Fruit fly (Drosophila melanogaster) whole organism, prepupa: Measurements from ENCODE around the gene Glut3.

Experiments used
- Blimp-1 ChIP-seq: fragments of 200-800 bp; sonication (Bioruptor generic); optimal IDR thresholded peaks from 3 replicates; lab custom pipeline; 2017; ENCODE audit warnings: missing biosample characterization, missing genetic modification characterization, mild to moderate bottlenecking, moderate library complexity, missing genetic modification reagents
- CG10631 ChIP-seq: fragments of 200-800 bp; sonication (Bioruptor generic); optimal IDR thresholded peaks from 2 replicates; lab custom pipeline; 2016; ENCODE audit warnings: missing biosample characterization, missing genetic modification characterization
- CG10669 ChIP-seq: fragments of 200-800 bp; sonication (Bioruptor generic); optimal IDR thresholded peaks from 3 replicates; lab custom pipeline; 2018; ENCODE audit warnings: missing biosample characterization, mild to moderate bottlenecking, missing genetic modification characterization, moderate library complexity
- CG11294 ChIP-seq: fragments of 200-800 bp; sonication (Bioruptor generic); IDR thresholded peaks from 2 replicates; pipeline ENCODE4 v1.3.6; 2022; ENCODE audit warnings: missing biosample characterization, missing genetic modification characterization
- CG11902 ChIP-seq: fragments of 200-800 bp; sonication (Bioruptor generic); optimal IDR thresholded peaks from 3 replicates; lab custom pipeline; 2016; ENCODE audit warnings: missing biosample characterization, missing genetic modification characterization
- CG15336 ChIP-seq: fragments of 200-800 bp; sonication (Bioruptor generic); IDR thresholded peaks from 2 replicates; pipeline ENCODE4 v1.3.6; 2022; ENCODE audit warnings: missing biosample characterization, missing genetic modification characterization
- CG1621 ChIP-seq: fragments of 200-800 bp; sonication (Bioruptor generic); optimal IDR thresholded peaks from 3 replicates; lab custom pipeline; 2018; ENCODE audit warnings: missing biosample characterization, mild to moderate bottlenecking, missing genetic modification characterization
- CG16779 ChIP-seq: fragments of 200-800 bp; sonication (Bioruptor generic); optimal IDR thresholded peaks from 3 replicates; lab custom pipeline; 2017; ENCODE audit warnings: missing biosample characterization, mild to moderate bottlenecking, missing genetic modification characterization
- CG31627 ChIP-seq: fragments of 200-800 bp; sonication (Bioruptor generic); optimal IDR thresholded peaks from 3 replicates; lab custom pipeline; 2016; ENCODE audit warnings: missing biosample characterization, missing genetic modification characterization
- CG3919 ChIP-seq: fragments of 200-800 bp; sonication (Bioruptor generic); optimal IDR thresholded peaks from 3 replicates; lab custom pipeline; 2016; ENCODE audit warnings: missing biosample characterization, missing genetic modification characterization
- CG4318 ChIP-seq: fragments of 200-800 bp; sonication (Bioruptor generic); optimal IDR thresholded peaks from 3 replicates; lab custom pipeline; 2017; ENCODE audit warnings: missing biosample characterization, mild to moderate bottlenecking, missing genetic modification characterization
- CG6163 ChIP-seq: fragments of 200-800 bp; sonication (Bioruptor generic); IDR thresholded peaks from 3 replicates; pipeline ENCODE4 v1.3.6; 2022; ENCODE audit warnings: missing biosample characterization, missing genetic modification characterization
- CG6792 ChIP-seq: fragments of 200-800 bp; sonication (Bioruptor generic); optimal IDR thresholded peaks from 3 replicates; lab custom pipeline; 2016; ENCODE audit warnings: missing biosample characterization, missing genetic modification characterization
- CG6808 ChIP-seq: fragments of 200-800 bp; sonication (Bioruptor generic); optimal IDR thresholded peaks from 3 replicates; lab custom pipeline; 2017; ENCODE audit warnings: missing biosample characterization, missing genetic modification characterization, mild to moderate bottlenecking, moderate library complexity, missing genetic modification reagents
- CG7368 ChIP-seq: fragments of 200-800 bp; sonication (Bioruptor generic); optimal IDR thresholded peaks from 3 replicates; lab custom pipeline; 2016; ENCODE audit warnings: missing biosample characterization, missing genetic modification characterization
- CG8319 ChIP-seq: fragments of 200-800 bp; sonication (Bioruptor generic); optimal IDR thresholded peaks from 3 replicates; lab custom pipeline; 2016; ENCODE audit warnings: missing biosample characterization, missing genetic modification characterization
- CG8632 ChIP-seq: fragments of 200-800 bp; sonication (Bioruptor generic); optimal IDR thresholded peaks from 3 replicates; lab custom pipeline; 2016; ENCODE audit warnings: missing biosample characterization, missing genetic modification characterization
- Eip75B ChIP-seq: fragments of 200-800 bp; sonication (Bioruptor generic); optimal IDR thresholded peaks from 3 replicates; lab custom pipeline; 2016; ENCODE audit warnings: missing biosample characterization, missing genetic modification characterization
- Eip78C ChIP-seq: fragments of 200-800 bp; sonication (Bioruptor generic); peaks from one replicate; lab custom pipeline; 2016; ENCODE audit warnings: missing biosample characterization, missing genetic modification characterization
- Ets21C ChIP-seq: fragments of 200-800 bp; sonication (Bioruptor generic); optimal IDR thresholded peaks from 3 replicates; lab custom pipeline; 2016; ENCODE audit warnings: missing biosample characterization, missing genetic modification characterization
- Ets96B ChIP-seq: fragments of 200-800 bp; optimal IDR thresholded peaks from 2 replicates; lab custom pipeline; 2019; ENCODE audit warnings: missing biosample characterization, mild to moderate bottlenecking, missing genetic modification characterization, moderate library complexity
- Gug ChIP-seq: fragments of 200-800 bp; sonication (Bioruptor generic); IDR thresholded peaks from 2 replicates; pipeline ENCODE4 v1.3.6; 2022; ENCODE audit warnings: missing biosample characterization, missing genetic modification characterization
- Hr38 ChIP-seq: sonication (Bioruptor generic); optimal IDR thresholded peaks from 2 replicates; lab custom pipeline; 2016; ENCODE audit warnings: missing biosample characterization, missing genetic modification characterization
- Hr39 ChIP-seq: fragments of 200-800 bp; sonication (Bioruptor generic); optimal IDR thresholded peaks from 2 replicates; lab custom pipeline; 2016; ENCODE audit warnings: missing biosample characterization, missing genetic modification characterization
- Hr4 ChIP-seq: fragments of 200-800 bp; sonication (Bioruptor generic); optimal IDR thresholded peaks from 3 replicates; lab custom pipeline; 2016; ENCODE audit warnings: missing biosample characterization, missing genetic modification characterization
- Lpt ChIP-seq: fragments of 200-800 bp; sonication (Bioruptor generic); optimal IDR thresholded peaks from 3 replicates; lab custom pipeline; 2016; ENCODE audit warnings: missing biosample characterization, missing genetic modification characterization
- Met ChIP-seq: fragments of 200-800 bp; sonication (Bioruptor generic); optimal IDR thresholded peaks from 3 replicates; lab custom pipeline; 2016; ENCODE audit warnings: missing biosample characterization, missing genetic modification characterization
- OdsH ChIP-seq: fragments of 200-800 bp; sonication (Bioruptor generic); optimal IDR thresholded peaks from 3 replicates; lab custom pipeline; 2016; ENCODE audit warnings: missing biosample characterization, missing genetic modification characterization
- Sox102F ChIP-seq: fragments of 200-800 bp; sonication (Bioruptor generic); optimal IDR thresholded peaks from 2 replicates; lab custom pipeline; 2016; ENCODE audit warnings: missing biosample characterization, mild to moderate bottlenecking, missing genetic modification characterization
- achi ChIP-seq: fragments of 200-800 bp; sonication (Bioruptor generic); optimal IDR thresholded peaks from 3 replicates; lab custom pipeline; 2016; ENCODE audit warnings: missing biosample characterization, missing genetic modification characterization
- cyc ChIP-seq: fragments of 200-800 bp; sonication (Bioruptor generic); optimal IDR thresholded peaks from 3 replicates; lab custom pipeline; 2016; ENCODE audit warnings: missing biosample characterization, missing genetic modification characterization
- dsx ChIP-seq: fragments of 200-800 bp; optimal IDR thresholded peaks from 3 replicates; lab custom pipeline; 2019; ENCODE audit warnings: missing biosample characterization, mild to moderate bottlenecking, missing genetic modification characterization, moderate library complexity; ENCODE audit not compliant: poor library complexity, severe bottlenecking
- eg ChIP-seq: fragments of 200-800 bp; sonication (Bioruptor generic); IDR thresholded peaks from 3 replicates; pipeline ENCODE4 v1.3.6; 2022; ENCODE audit warnings: missing biosample characterization, missing genetic modification characterization
- esn ChIP-seq: fragments of 200-800 bp; sonication (Bioruptor generic); optimal IDR thresholded peaks from 2 replicates; lab custom pipeline; 2016; ENCODE audit warnings: missing biosample characterization, mild to moderate bottlenecking, missing genetic modification characterization, moderate library complexity
- fd85E ChIP-seq: fragments of 200-800 bp; sonication (Bioruptor generic); optimal IDR thresholded peaks from 3 replicates; lab custom pipeline; 2016; ENCODE audit warnings: missing biosample characterization, missing genetic modification characterization
- net ChIP-seq: fragments of 200-800 bp; sonication (Bioruptor generic); optimal IDR thresholded peaks from 3 replicates; lab custom pipeline; 2016; ENCODE audit warnings: missing biosample characterization, missing genetic modification characterization
- pdm3 ChIP-seq: fragments of 200-800 bp; sonication (Bioruptor generic); optimal IDR thresholded peaks from 3 replicates; lab custom pipeline; 2016; ENCODE audit warnings: missing biosample characterization, missing genetic modification characterization
- salr ChIP-seq, 2 experiments: fragments of 200-800 bp; sonication (Bioruptor generic); optimal IDR thresholded peaks; 3 replicates each; lab custom pipeline; 2016 to 2018; ENCODE audit warnings: missing biosample characterization in 2 of 2, missing genetic modification characterization in 2 of 2, mild to moderate bottlenecking in 1 of 2
- spab ChIP-seq: fragments of 200-800 bp; sonication (Bioruptor generic); optimal IDR thresholded peaks from 2 replicates; lab custom pipeline; 2017; ENCODE audit warnings: missing biosample characterization, mild to moderate bottlenecking, missing genetic modification characterization, missing genetic modification reagents
- ss ChIP-seq, 2 experiments: fragments of 200-800 bp; sonication (Bioruptor generic); optimal IDR thresholded peaks; 2 replicates in 1 of 2; 3 replicates in 1 of 2; lab custom pipeline; 2017 to 2018; ENCODE audit warnings: mild to moderate bottlenecking in 2 of 2, missing biosample characterization in 2 of 2, missing genetic modification characterization in 2 of 2, moderate library complexity in 1 of 2
- svp ChIP-seq: fragments of 200-800 bp; sonication (Bioruptor generic); peaks from one replicate; lab custom pipeline; 2016; ENCODE audit warnings: missing biosample characterization, missing genetic modification characterization
- vri ChIP-seq: fragments of 200-800 bp; sonication (Bioruptor generic); optimal IDR thresholded peaks from 3 replicates; lab custom pipeline; 2016; ENCODE audit warnings: missing biosample characterization, mild to moderate bottlenecking, missing genetic modification characterization

The Glut3 gene

dm6 chr3R:16831924-16832323 lies 43.8 kb downstream of the Glut3 start:
- TF ChIP-seq salr (GFP tag; optimal IDR thresholded peaks at IDR 0.05; lab: Kevin White, UChicago) = no peak
- no peak for TF ChIP-seq Met (GFP tag; lab: Kevin White, UChicago)
- TF ChIP-seq Hr38 (GFP tag; lab: Kevin White, UChicago) = no peak
- no peak for TF ChIP-seq dsx
- no peak for TF ChIP-seq spab (GFP tag; lab: Kevin White, UChicago)
- no peak for TF ChIP-seq CG10631 (GFP tag; lab: Kevin White, UChicago)
- TF ChIP-seq CG6808 = no peak
- no peak for TF ChIP-seq CG6163 (GFP tag; lab: Robert Waterston, UW)
- TF ChIP-seq CG7368 (GFP tag; lab: Kevin White, UChicago) = no peak

dm6 chr3R:16833022-16833421 lies 44.9 kb downstream of the Glut3 start:
- TF ChIP-seq Hr4 (GFP tag; lab: Kevin White, UChicago) (no peak), CG31627 (no peak), CG6792 (no peak), pdm3 (no peak), Ets96B (tag; lab: Kevin White, UChicago) (no peak), CG3919 (GFP tag; lab: Kevin White, UChicago) (no peak), Sox102F (GFP tag; lab: Kevin White, UChicago) (no peak), Hr39 (no peak)
- TF ChIP-seq, all 60 proteins: peak for 0

dm6 chr3R:16834294-16835003 lies 46.3 kb downstream of the Glut3 start:
- peak; percentile 9 for TF ChIP-seq Hr4 (GFP tag; lab: Kevin White, UChicago)
- peak; percentile 10 for TF ChIP-seq net (GFP tag; lab: Kevin White, UChicago)
- no peak for TF ChIP-seq Sox102F (GFP tag; lab: Kevin White, UChicago)
- TF ChIP-seq CG16779 = no peak
- TF ChIP-seq fd85E (GFP tag; lab: Kevin White, UChicago) = no peak
- TF ChIP-seq Eip78C (GFP tag; lab: Kevin White, UChicago) = peak; percentile 69
- peak; percentile 21 for TF ChIP-seq pdm3
- TF ChIP-seq CG11294 (GFP tag; lab: Robert Waterston, UW) = no peak
- TF ChIP-seq CG6808 = peak; percentile 9
- TF ChIP-seq ss (GFP tag; optimal IDR thresholded peaks at IDR 0.05; lab: Kevin White, UChicago) = no peak
- no peak for TF ChIP-seq cyc (GFP tag; lab: Kevin White, UChicago)
- no peak for TF ChIP-seq Ets21C (GFP tag; lab: Kevin White, UChicago)
- TF ChIP-seq CG3919 (GFP tag; lab: Kevin White, UChicago) = peak; percentile 50
- no peak for TF ChIP-seq Hr39
- TF ChIP-seq CG7368 (GFP tag; lab: Kevin White, UChicago) = no peak
- peak; percentile 12 for TF ChIP-seq svp
- no peak for TF ChIP-seq salr (GFP tag; optimal IDR thresholded peaks at IDR 0.05; lab: Kevin White, UChicago)
- TF ChIP-seq esn (GFP tag; lab: Kevin White, UChicago) = no peak
- no peak for TF ChIP-seq Blimp-1 (GFP tag; lab: Kevin White, UChicago)
- no peak for TF ChIP-seq CG31627
- TF ChIP-seq eg = no peak
- no peak for TF ChIP-seq achi
- TF ChIP-seq CG15336 (GFP tag; lab: Robert Waterston, UW) = no peak
- TF ChIP-seq CG10669 (GFP tag; lab: Kevin White, UChicago) = no peak
- TF ChIP-seq spab (GFP tag; lab: Kevin White, UChicago) = no peak
- TF ChIP-seq Ets96B (tag; lab: Kevin White, UChicago) = no peak
- no peak for TF ChIP-seq vri (GFP tag; lab: Kevin White, UChicago)
- no peak for TF ChIP-seq CG11902 (GFP tag; lab: Kevin White, UChicago)
- TF ChIP-seq Gug (GFP tag; lab: Robert Waterston, UW) = no peak
- no peak for TF ChIP-seq CG4318
- peak; percentile 11 for TF ChIP-seq OdsH (GFP tag; lab: Kevin White, UChicago)
- TF ChIP-seq CG1621 = no peak
- TF ChIP-seq CG8632 (GFP tag; lab: Kevin White, UChicago) = no peak
- TF ChIP-seq Lpt = no peak
- no peak for TF ChIP-seq Eip75B (GFP tag; lab: Kevin White, UChicago)
- TF ChIP-seq CG8319 (GFP tag; lab: Kevin White, UChicago) = no peak
- TF ChIP-seq, all 60 proteins: peak for 8
